Fruit fly (Drosophila melanogaster): ENCODE measurements around the gene Mtr4.

The Mtr4 gene

dm6 chr2L:15746600-15747393 lies 5.3 kb upstream of the Mtr4 start (continued):
- TF ChIP-seq CG7556 (GFP tag; optimal IDR thresholded peaks at IDR 0.05) (peak; percentile 96), sim (GFP tag; IDR thresholded peaks at IDR 0.05) (peak; percentile 32; the same call in 1 of the 2 replicates), CG5245 (GFP tag; optimal IDR thresholded peaks at IDR 0.05) (peak; percentile 74), luna (GFP tag; optimal IDR thresholded peaks at IDR 0.05) (no peak), lab (GFP tag; optimal IDR thresholded peaks at IDR 0.05) (peak; percentile 88), stc (GFP tag; IDR thresholded peaks at IDR 0.05) (peak; percentile 75), cwo (GFP tag; optimal IDR thresholded peaks at IDR 0.05) (peak; percentile 79), Bteb2 (GFP tag; optimal IDR thresholded peaks at IDR 0.05) (peak; percentile 5), MBD-R2 (GFP tag; IDR thresholded peaks at IDR 0.05) (peak; percentile 65), so (GFP tag; IDR thresholded peaks at IDR 0.05) (peak; percentile 32; the same call in 1 of the 3 replicates), CG31365 (tag; optimal IDR thresholded peaks at IDR 0.05) (no peak), CG15073 (GFP tag; optimal IDR thresholded peaks at IDR 0.05) (peak; percentile 48), CG3065 (GFP tag; optimal IDR thresholded peaks at IDR 0.05) (peak; percentile 82), toy (GFP tag; IDR thresholded peaks at IDR 0.05) (peak; percentile 51; the same call in 1 of the 2 replicates), Dek (tag; optimal IDR thresholded peaks at IDR 0.05) (peak; percentile 87), CG5953 (GFP tag; IDR thresholded peaks at IDR 0.05) (peak; percentile 43; the same call in 1 of the 2 replicates), Usf (GFP tag; optimal IDR thresholded peaks at IDR 0.05) (peak; percentile 88), Sry-δ (GFP tag; optimal IDR thresholded peaks at IDR 0.05) (no peak), ap (GFP tag; IDR thresholded peaks at IDR 0.05) (peak; percentile 68), CG8944 (GFP tag; optimal IDR thresholded peaks at IDR 0.05) (peak; percentile 30), Atf3 (GFP tag; optimal IDR thresholded peaks at IDR 0.05) (no peak), Ets65A (GFP tag) (peak; percentile 95), CG4617 (GFP tag; optimal IDR thresholded peaks at IDR 0.05; ENCODE audit: borderline replicate concordance) (peak; percentile 40), Deaf1 (tag; optimal IDR thresholded peaks at IDR 0.05) (peak; percentile 74), CG6813 (GFP tag; optimal IDR thresholded peaks at IDR 0.05) (peak; percentile 87), Doc3 (GFP tag; IDR thresholded peaks at IDR 0.05; ENCODE audit: partially characterized antibody) (no peak), CG7372 (GFP tag; IDR thresholded peaks at IDR 0.05) (peak; percentile 69), CG6765 (GFP tag; optimal IDR thresholded peaks at IDR 0.05) (peak; percentile 82), CG4328 (GFP tag; optimal IDR thresholded peaks at IDR 0.05) (peak; percentile 93), dmrt11E (tag; optimal IDR thresholded peaks at IDR 0.05) (peak; percentile 97), vvl (GFP tag; IDR thresholded peaks at IDR 0.05) (peak; percentile 83), gro (GFP tag; optimal IDR thresholded peaks at IDR 0.05) (no peak), Sox100B (GFP tag; optimal IDR thresholded peaks at IDR 0.05) (peak; percentile 97), zen2 (GFP tag; IDR thresholded peaks at IDR 0.05; ENCODE audit: partially characterized antibody) (no peak), Nf-YA (GFP tag; IDR thresholded peaks at IDR 0.05) (0 out of 2 replicates have a peak, but pooled peaks have one; percentile 52), her (GFP tag; optimal IDR thresholded peaks at IDR 0.05) (no peak), CG2120 (GFP tag; optimal IDR thresholded peaks at IDR 0.05) (peak; percentile 57), pzg (GFP tag; optimal IDR thresholded peaks at IDR 0.05) (no peak), tna (GFP tag; IDR thresholded peaks at IDR 0.05; ENCODE audit: partially characterized antibody) (no peak), Dip3 (GFP tag; optimal IDR thresholded peaks at IDR 0.05) (peak; percentile 35), Rx (GFP tag; IDR thresholded peaks at IDR 0.05) (peak; percentile 54), inv (GFP tag; IDR thresholded peaks at IDR 0.05; ENCODE audit: partially characterized antibody) (no peak), dati (GFP tag; IDR thresholded peaks at IDR 0.05) (0 out of 2 replicates have a peak, but pooled peaks have one; percentile 25), CG9817 (tag; optimal IDR thresholded peaks at IDR 0.05) (peak; percentile 88), Atf-2 (GFP tag; optimal IDR thresholded peaks at IDR 0.05) (peak; percentile 5), HLH3B (GFP tag; IDR thresholded peaks at IDR 0.05) (peak; percentile 73), CG14441 (GFP tag; IDR thresholded peaks at IDR 0.05) (peak; percentile 72; the same call in 1 of the 2 replicates), CG12942 (GFP tag; optimal IDR thresholded peaks at IDR 0.05) (peak; percentile 73), Hey (tag; optimal IDR thresholded peaks at IDR 0.05) (no peak)
